Worm (Caenorhabditis elegans) whole organism, L1 larva: ENCODE measurements around the gene C52G5.2.

Experiments used
- C16A3.4 ChIP-seq: fragments of 150-350 bp; optimal IDR thresholded peaks from 2 replicates; lab custom pipeline; 2014; ENCODE audit warnings: missing biosample characterization, missing genetic modification characterization
- C34B4.2 ChIP-seq: sonication (generic microtip); optimal IDR thresholded peaks from 2 replicates; lab custom pipeline; 2017; ENCODE audit warnings: mild to moderate bottlenecking, missing genetic modification characterization, missing compliant biosample characterization
- F16B12.6 ChIP-seq: fragments of 150-350 bp; optimal IDR thresholded peaks from 2 replicates; lab custom pipeline; 2014; ENCODE audit warnings: missing biosample characterization, missing genetic modification characterization
- ceh-63 ChIP-seq: fragments of 200-800 bp; sonication (Bioruptor generic); optimal IDR thresholded peaks from 2 replicates; lab custom pipeline; 2018; ENCODE audit warnings: mild to moderate bottlenecking, missing genetic modification characterization, missing compliant biosample characterization
- ceh-8 ChIP-seq: fragments of 200-800 bp; sonication (Bioruptor generic); optimal IDR thresholded peaks from 2 replicates; lab custom pipeline; 2018; ENCODE audit warnings: mild to moderate bottlenecking, missing genetic modification characterization, moderate library complexity, missing compliant biosample characterization
- ceh-82 ChIP-seq, 3 experiments: fragments of 150-350 bp in 1 of 3; sonication (generic microtip) in 2 of 3; optimal IDR thresholded peaks; 2 replicates each; lab custom pipeline; 2014 to 2017; ENCODE audit warnings: missing biosample characterization in 3 of 3, missing genetic modification characterization in 3 of 3
- ceh-88 ChIP-seq: fragments of 200-800 bp; sonication (Bioruptor generic); IDR thresholded peaks from 2 replicates; pipeline ENCODE4 v1.3.6; 2022; ENCODE audit warnings: missing genetic modification characterization, missing compliant biosample characterization
- dpl-1 ChIP-seq, 3 experiments: fragments of 150-350 bp in 2 of 3; sonication (generic microtip) in 1 of 3; optimal IDR thresholded peaks; 2 replicates each; lab custom pipeline; 2014 to 2017; ENCODE audit warnings: missing biosample characterization in 3 of 3, missing genetic modification characterization in 3 of 3, missing genetic modification reagents in 3 of 3
- dsc-1 ChIP-seq: sonication (generic microtip); optimal IDR thresholded peaks from 2 replicates; lab custom pipeline; 2016; ENCODE audit warnings: mild to moderate bottlenecking, missing genetic modification characterization, missing compliant biosample characterization
- efl-1 ChIP-seq, 4 experiments: fragments of 150-350 bp; optimal IDR thresholded peaks in 3 of 4; peaks in 1 of 4; 1 replicate in 1 of 4; 2 replicates in 3 of 4; lab custom pipeline; 2014; ENCODE audit warnings: missing biosample characterization in 2 of 4, missing genetic modification characterization in 2 of 4, missing genetic modification reagents in 2 of 4
- egl-13 ChIP-seq: sonication (generic microtip); optimal IDR thresholded peaks from 2 replicates; lab custom pipeline; 2016; ENCODE audit warnings: missing genotype, missing genetic modification reagents, missing genetic modification characterization, missing compliant biosample characterization
- elt-2 ChIP-seq: sonication (generic microtip); optimal IDR thresholded peaks from 2 replicates; lab custom pipeline; 2016; ENCODE audit warnings: missing genetic modification characterization, mild to moderate bottlenecking, inconsistent platforms, missing compliant biosample characterization, missing genetic modification reagents
- elt-3 ChIP-seq, 6 experiments: fragments of 150-350 bp in 1 of 6; sonication (generic microtip); optimal IDR thresholded peaks; 2 replicates each; lab custom pipeline; 2017 to 2018; ENCODE audit warnings: missing biosample characterization in 6 of 6, missing genetic modification characterization in 6 of 6, inconsistent platforms in 1 of 6
- fkh-10 ChIP-seq: sonication (generic microtip); optimal IDR thresholded peaks from 2 replicates; lab custom pipeline; 2017; ENCODE audit warnings: missing biosample characterization, missing genetic modification reagents, missing genetic modification characterization
- fkh-4 ChIP-seq: sonication (generic microtip); optimal IDR thresholded peaks from 2 replicates; lab custom pipeline; 2016; ENCODE audit warnings: missing compliant biosample characterization, missing genetic modification characterization, borderline replicate concordance
- fos-1 ChIP-seq: fragments of 150-350 bp; optimal IDR thresholded peaks from 2 replicates; lab custom pipeline; 2014; ENCODE audit warnings: missing biosample characterization, missing genetic modification characterization
- grh-1 ChIP-seq: fragments of 200-800 bp; sonication (Bioruptor generic); IDR thresholded peaks from 2 replicates; pipeline ENCODE4 v1.3.6; 2022; ENCODE audit warnings: missing genetic modification reagents, missing genetic modification characterization, missing compliant biosample characterization
- hpl-2 ChIP-seq: fragments of 150-350 bp; optimal IDR thresholded peaks from 2 replicates; lab custom pipeline; 2014; ENCODE audit warnings: missing biosample characterization, missing genetic modification reagents, missing genetic modification characterization
- isw-1 ChIP-seq: fragments of 200-800 bp; sonication (Bioruptor generic); IDR thresholded peaks from 2 replicates; pipeline ENCODE4 v1.3.6; 2022; ENCODE audit warnings: missing genetic modification characterization, missing compliant biosample characterization
- jun-1 ChIP-seq: fragments of 150-350 bp; optimal IDR thresholded peaks from 2 replicates; lab custom pipeline; 2014; ENCODE audit warnings: missing biosample characterization, missing genetic modification reagents, missing genetic modification characterization
- lin-14 ChIP-seq: fragments of 200-800 bp; sonication (Bioruptor generic); optimal IDR thresholded peaks from 2 replicates; lab custom pipeline; 2018; ENCODE audit warnings: mild to moderate bottlenecking, missing genetic modification characterization, moderate library complexity, missing compliant biosample characterization
- lin-35 ChIP-seq, 2 experiments: fragments of 150-350 bp; optimal IDR thresholded peaks; 2 replicates each; lab custom pipeline; 2014; ENCODE audit warnings: missing biosample characterization in 2 of 2, missing genetic modification characterization in 2 of 2, missing genetic modification reagents in 2 of 2
- lir-3 ChIP-seq: sonication (generic microtip); optimal IDR thresholded peaks from 2 replicates; lab custom pipeline; 2016; ENCODE audit warnings: mild to moderate bottlenecking, missing genetic modification characterization, moderate library complexity, missing compliant biosample characterization; ENCODE audit not compliant: poor library complexity
- lsy-2 ChIP-seq, 2 experiments: fragments of 150-350 bp; optimal IDR thresholded peaks; 2 replicates each; lab custom pipeline; 2014; ENCODE audit warnings: missing biosample characterization in 2 of 2, missing genetic modification characterization in 2 of 2
- mdl-1 ChIP-seq, 2 experiments: fragments of 150-350 bp; optimal IDR thresholded peaks; 2 replicates each; lab custom pipeline; 2014 to 2017; ENCODE audit warnings: missing biosample characterization in 2 of 2, missing genetic modification characterization in 2 of 2, inconsistent platforms in 1 of 2
- mep-1 ChIP-seq: fragments of 150-350 bp; optimal IDR thresholded peaks from 2 replicates; lab custom pipeline; 2014; ENCODE audit warnings: missing biosample characterization, missing genetic modification characterization
- nhr-19 ChIP-seq: fragments of 200-800 bp; sonication (Bioruptor generic); conservative IDR thresholded peaks from 2 replicates; pipeline ENCODE4 v1.3.6; 2022; ENCODE audit warnings: missing genetic modification characterization, missing compliant biosample characterization
- nhr-20 ChIP-seq: sonication (generic microtip); optimal IDR thresholded peaks from 2 replicates; lab custom pipeline; 2016; ENCODE audit warnings: mild to moderate bottlenecking, missing genetic modification characterization, missing compliant biosample characterization
- nhr-237 ChIP-seq: fragments of 150-350 bp; optimal IDR thresholded peaks from 2 replicates; lab custom pipeline; 2014; ENCODE audit warnings: missing biosample characterization, missing genetic modification characterization
- nhr-47 ChIP-seq: sonication (generic microtip); optimal IDR thresholded peaks from 2 replicates; lab custom pipeline; 2016; ENCODE audit warnings: mild to moderate bottlenecking, missing genetic modification characterization, moderate library complexity, missing compliant biosample characterization
- nhr-71 ChIP-seq: sonication (generic microtip); optimal IDR thresholded peaks from 2 replicates; lab custom pipeline; 2016; ENCODE audit warnings: mild to moderate bottlenecking, missing genetic modification characterization, moderate library complexity, missing compliant biosample characterization
- nhr-76 ChIP-seq: sonication (generic microtip); optimal IDR thresholded peaks from 2 replicates; lab custom pipeline; 2017; ENCODE audit warnings: missing biosample characterization, missing genetic modification characterization
- nhr-85 ChIP-seq: sonication (generic microtip); peaks from one replicate; lab custom pipeline; 2016; ENCODE audit warnings: missing genetic modification characterization, inconsistent platforms, missing compliant biosample characterization
- nhr-90 ChIP-seq: sonication (generic microtip); optimal IDR thresholded peaks from 2 replicates; lab custom pipeline; 2016; ENCODE audit warnings: mild to moderate bottlenecking, missing genetic modification characterization, missing compliant biosample characterization; ENCODE audit not compliant: poor library complexity
- pag-3 ChIP-seq: sonication (generic microtip); optimal IDR thresholded peaks from 2 replicates; lab custom pipeline; 2017; ENCODE audit warnings: missing genetic modification characterization, mild to moderate bottlenecking, missing compliant biosample characterization, antibody characterized with exemption, borderline replicate concordance; ENCODE audit not compliant: insufficient read depth
- pax-3 ChIP-seq: fragments of 200-800 bp; sonication (Bioruptor generic); optimal IDR thresholded peaks from 2 replicates; lab custom pipeline; 2018; ENCODE audit warnings: mild to moderate bottlenecking, missing genetic modification characterization, moderate library complexity, missing compliant biosample characterization
- rnt-1 ChIP-seq: sonication (generic microtip); optimal IDR thresholded peaks from 2 replicates; lab custom pipeline; 2016; ENCODE audit warnings: mild to moderate bottlenecking, missing genetic modification characterization, moderate library complexity, missing compliant biosample characterization
- skn-1 ChIP-seq: fragments of 150-350 bp; optimal IDR thresholded peaks from 2 replicates; lab custom pipeline; 2014; ENCODE audit warnings: missing biosample characterization, missing genetic modification characterization
- snu-23 ChIP-seq: sonication (generic microtip); optimal IDR thresholded peaks from 2 replicates; lab custom pipeline; 2016; ENCODE audit warnings: missing genetic modification characterization, missing compliant biosample characterization
- sup-37 ChIP-seq: fragments of 200-800 bp; sonication (Bioruptor generic); optimal IDR thresholded peaks from 2 replicates; lab custom pipeline; 2018; ENCODE audit warnings: mild to moderate bottlenecking, missing genetic modification characterization, missing compliant biosample characterization
- swsn-7 ChIP-seq: sonication (generic microtip); optimal IDR thresholded peaks from 2 replicates; lab custom pipeline; 2016; ENCODE audit warnings: missing genetic modification characterization, missing compliant biosample characterization
- tbx-2 ChIP-seq: sonication (generic microtip); optimal IDR thresholded peaks from 2 replicates; lab custom pipeline; 2016; ENCODE audit warnings: missing genetic modification characterization, missing compliant biosample characterization
- unc-130 ChIP-seq: fragments of 150-350 bp; optimal IDR thresholded peaks from 2 replicates; lab custom pipeline; 2017; ENCODE audit warnings: missing biosample characterization, missing genetic modification characterization, inconsistent platforms
- unc-30 ChIP-seq: sonication (generic microtip); optimal IDR thresholded peaks from 2 replicates; lab custom pipeline; 2017; ENCODE audit warnings: missing biosample characterization, missing genetic modification characterization
- unc-62 ChIP-seq: fragments of 150-350 bp; optimal IDR thresholded peaks from 2 replicates; lab custom pipeline; 2014; ENCODE audit warnings: missing biosample characterization, missing genetic modification reagents, missing genetic modification characterization
- xbp-1 ChIP-seq: sonication (generic microtip); optimal IDR thresholded peaks from 2 replicates; lab custom pipeline; 2016; ENCODE audit warnings: missing genetic modification characterization, missing compliant biosample characterization
- zip-4 ChIP-seq: fragments of 200-800 bp; sonication (Bioruptor generic); optimal IDR thresholded peaks from 2 replicates; lab custom pipeline; 2018; ENCODE audit warnings: mild to moderate bottlenecking, missing genetic modification characterization, moderate library complexity, missing compliant biosample characterization
- ztf-11 ChIP-seq, 2 experiments: sonication (generic microtip); optimal IDR thresholded peaks; 2 replicates each; lab custom pipeline; 2016 to 2017; ENCODE audit warnings: missing genetic modification characterization in 2 of 2, missing biosample characterization in 1 of 2, missing compliant biosample characterization in 1 of 2

C52G5.2 gene

DNA sequence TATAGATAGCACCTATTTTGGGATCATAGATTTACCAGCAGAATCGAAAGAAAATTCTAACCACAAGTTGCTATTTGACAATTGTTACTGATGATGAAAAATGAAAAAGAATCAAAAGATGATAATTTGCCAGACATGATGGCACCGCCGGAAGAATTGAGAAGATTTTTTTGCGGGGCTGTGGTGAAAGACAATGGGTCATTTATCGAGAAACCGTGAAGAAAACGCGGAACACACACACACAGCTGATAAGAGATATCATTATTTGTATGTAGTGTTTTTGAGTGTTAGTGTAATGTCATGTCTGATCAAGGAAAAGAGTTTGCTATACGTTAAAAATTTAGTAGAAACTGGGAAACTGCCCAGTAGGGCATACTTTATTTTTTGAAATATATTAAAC is 8.3 kb upstream of the C52G5.2 start (continued):
- TF ChIP-seq unc-62 (GFP tag; lab: Kevin White, UChicago): no peak
- peak; percentile 64 for TF ChIP-seq nhr-85
- TF ChIP-seq mep-1 (tag; lab: Kevin White, UChicago): no peak

DNA sequence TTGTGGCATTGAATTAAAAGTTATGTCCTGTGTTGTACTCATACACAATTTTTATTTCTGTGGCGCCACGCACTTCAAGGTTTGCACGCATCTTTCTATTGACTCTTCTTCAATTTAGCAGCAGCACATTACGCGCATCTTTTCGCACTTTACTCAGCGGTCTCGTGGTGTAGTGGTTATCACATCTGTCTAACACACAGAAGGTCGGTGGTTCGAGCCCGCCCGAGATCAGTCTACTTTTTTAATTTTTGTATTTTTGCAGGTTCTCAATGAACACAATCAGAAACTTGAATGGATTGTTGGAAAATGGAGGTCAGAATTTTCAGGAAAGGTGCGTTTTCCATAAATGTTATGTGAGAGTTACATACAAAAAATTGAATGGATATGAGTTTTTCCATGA is 419 bp downstream of the C52G5.2 start:
- no peak for TF ChIP-seq jun-1 (tag; lab: Kevin White, UChicago)
- peak; percentile 48 for TF ChIP-seq xbp-1 (tag; lab: Kevin White, UChicago)
- peak; percentile 51 for TF ChIP-seq lin-14 (GFP tag; lab: Kevin White, UChicago)
- no peak for TF ChIP-seq isw-1 (GFP tag; lab: Robert Waterston, UW)
- no peak for TF ChIP-seq C34B4.2 (tag; lab: Kevin White, UChicago)
- TF ChIP-seq skn-1 (tag; lab: Kevin White, UChicago): peak; percentile 14
- peak; percentile 73 for TF ChIP-seq dsc-1 (tag; lab: Kevin White, UChicago)
- TF ChIP-seq lsy-2 (tag; optimal IDR thresholded peaks at IDR 0.05; lab: Kevin White, UChicago): peak; percentile 36 to 54
- TF ChIP-seq zip-4 (GFP tag; lab: Kevin White, UChicago): no peak
- TF ChIP-seq dpl-1 (GFP tag; optimal IDR thresholded peaks at IDR 0.05; lab: Kevin White, UChicago): peak in 1 of 3 experiments; percentile 2
- peak; percentile 5 for TF ChIP-seq F16B12.6
- peak; percentile 19 for TF ChIP-seq fos-1 (tag; lab: Kevin White, UChicago)
- peak; percentile 17 to 39 (median 34) for TF ChIP-seq ceh-82 (tag; optimal IDR thresholded peaks at IDR 0.05; lab: Kevin White, UChicago)
- TF ChIP-seq elt-3 (tag; optimal IDR thresholded peaks at IDR 0.05; lab: Kevin White, UChicago): peak in 1 of 6 experiments; percentile 16
- 0 out of 2 replicates have a peak, but pooled peaks have one; percentile 39 for TF ChIP-seq ceh-88 (GFP tag; lab: Robert Waterston, UW)
- TF ChIP-seq nhr-85: peak; percentile 76
- peak; percentile 5 for TF ChIP-seq fkh-4 (tag; lab: Kevin White, UChicago)
- peak; percentile 58 for TF ChIP-seq swsn-7 (tag; lab: Kevin White, UChicago)
- no peak for TF ChIP-seq ceh-63 (GFP tag; lab: Kevin White, UChicago)
- no peak for TF ChIP-seq nhr-237 (tag; lab: Kevin White, UChicago)
- TF ChIP-seq lin-35 (GFP tag; optimal IDR thresholded peaks at IDR 0.05; lab: Kevin White, UChicago): peak; percentile 31 to 75
- TF ChIP-seq nhr-19: peak; percentile 73
- TF ChIP-seq sup-37 (GFP tag; lab: Kevin White, UChicago): no peak
- TF ChIP-seq ztf-11 (tag; optimal IDR thresholded peaks at IDR 0.05; lab: Kevin White, UChicago): peak in 1 of 2 experiments; percentile 4
- peak; percentile 68 for TF ChIP-seq nhr-71
- peak; percentile 69 for TF ChIP-seq nhr-47 (tag; lab: Kevin White, UChicago)
- TF ChIP-seq unc-130 (tag; lab: Kevin White, UChicago): peak; percentile 63
- no peak for TF ChIP-seq egl-13 (tag; lab: Kevin White, UChicago)
- peak; percentile 28 for TF ChIP-seq pax-3
- peak; percentile 78 for TF ChIP-seq snu-23
- TF ChIP-seq rnt-1 (tag; lab: Kevin White, UChicago): peak; percentile 71
- peak; percentile 32 for TF ChIP-seq C16A3.4 (tag; lab: Kevin White, UChicago)
- peak; percentile 0 to 12 for TF ChIP-seq efl-1 (optimal IDR thresholded peaks at IDR 0.05; lab: Kevin White, UChicago)
- TF ChIP-seq efl-1 (GFP tag; optimal IDR thresholded peaks at IDR 0.05 in 1 of 2; lab: Kevin White, UChicago): peak in 1 of 2 experiments; percentile 89
- no peak for TF ChIP-seq unc-30 (tag; lab: Kevin White, UChicago)
- TF ChIP-seq grh-1 (GFP tag; lab: Robert Waterston, UW): peak; percentile 37; the same call in 1 of the 2 replicates
- no peak for TF ChIP-seq pag-3
- TF ChIP-seq nhr-20 (tag; lab: Kevin White, UChicago): peak; percentile 67
- peak; percentile 7 for TF ChIP-seq ceh-8 (GFP tag; lab: Kevin White, UChicago)
- peak; percentile 37 for TF ChIP-seq hpl-2 (GFP tag; lab: Kevin White, UChicago)
- TF ChIP-seq fkh-10 (GFP tag; lab: Kevin White, UChicago): peak; percentile 20
- no peak for TF ChIP-seq nhr-76
- TF ChIP-seq mdl-1 (tag; optimal IDR thresholded peaks at IDR 0.05; lab: Kevin White, UChicago): peak in 1 of 2 experiments; percentile 51
- peak; percentile 43 for TF ChIP-seq tbx-2
- TF ChIP-seq lir-3: peak; percentile 55
- TF ChIP-seq elt-2 (tag; lab: Kevin White, UChicago): peak; percentile 11
- peak; percentile 66 for TF ChIP-seq nhr-90 (tag; lab: Kevin White, UChicago)
